Worm (Caenorhabditis elegans) whole organism, L2 larva: ENCODE results near the gene hot-6.

Source experiments
- C34F6.9 ChIP-seq: fragments of 150-350 bp; optimal IDR thresholded peaks from 2 replicates; lab custom pipeline; 2014; ENCODE audit warnings: missing biosample characterization, missing genetic modification characterization
- F13H6.1 ChIP-seq: sonication (generic microtip); optimal IDR thresholded peaks from 2 replicates; lab custom pipeline; 2016; ENCODE audit warnings: missing genetic modification characterization, missing compliant biosample characterization
- R02D3.7 ChIP-seq: fragments of 150-350 bp; optimal IDR thresholded peaks from 2 replicates; lab custom pipeline; 2014; ENCODE audit warnings: missing biosample characterization, missing genetic modification characterization
- Y55F3AM.14 ChIP-seq: fragments of 200-800 bp; sonication (Bioruptor generic); optimal IDR thresholded peaks from 2 replicates; lab custom pipeline; 2018; ENCODE audit warnings: mild to moderate bottlenecking, missing genetic modification characterization, missing compliant biosample characterization
- ZK546.5 ChIP-seq: sonication (generic microtip); optimal IDR thresholded peaks from 2 replicates; lab custom pipeline; 2017; ENCODE audit warnings: missing biosample characterization, missing genetic modification characterization
- alr-1 ChIP-seq: fragments of 150-350 bp; optimal IDR thresholded peaks from 2 replicates; lab custom pipeline; 2014; ENCODE audit warnings: missing biosample characterization, missing genetic modification characterization
- aly-2 ChIP-seq: fragments of 150-350 bp; optimal IDR thresholded peaks from 2 replicates; lab custom pipeline; 2014; ENCODE audit warnings: missing biosample characterization, missing genetic modification characterization
- ama-1 ChIP-seq: fragments of 150-350 bp; optimal IDR thresholded peaks from 2 replicates; lab custom pipeline; 2018; ENCODE audit warnings: inconsistent platforms
- blmp-1 ChIP-seq: sonication (generic microtip); optimal IDR thresholded peaks from 2 replicates; lab custom pipeline; 2017; ENCODE audit warnings: missing genetic modification characterization, mild to moderate bottlenecking, missing compliant biosample characterization, antibody characterized with exemption, moderate library complexity; ENCODE audit not compliant: insufficient read depth
- ceh-16 ChIP-seq: fragments of 150-350 bp; optimal IDR thresholded peaks from 2 replicates; lab custom pipeline; 2014; ENCODE audit warnings: missing biosample characterization, missing genetic modification characterization
- ceh-82 ChIP-seq: fragments of 150-350 bp; optimal IDR thresholded peaks from 2 replicates; lab custom pipeline; 2014; ENCODE audit warnings: missing biosample characterization, missing genetic modification characterization
- crh-2 ChIP-seq: sonication (generic microtip); optimal IDR thresholded peaks from 2 replicates; lab custom pipeline; 2017; ENCODE audit warnings: missing biosample characterization, missing genetic modification characterization
- dmd-4 ChIP-seq: sonication (generic microtip); optimal IDR thresholded peaks from 2 replicates; lab custom pipeline; 2017; ENCODE audit warnings: missing biosample characterization, missing genetic modification characterization
- egl-27 ChIP-seq: sonication (generic microtip); optimal IDR thresholded peaks from 3 replicates; lab custom pipeline; 2017; ENCODE audit warnings: missing biosample characterization, missing genetic modification reagents, missing genetic modification characterization
- elt-1 ChIP-seq: fragments of 150-350 bp; optimal IDR thresholded peaks from 2 replicates; lab custom pipeline; 2014; ENCODE audit warnings: missing biosample characterization, missing genetic modification characterization
- elt-3 ChIP-seq: sonication (generic microtip); optimal IDR thresholded peaks from 2 replicates; lab custom pipeline; 2017; ENCODE audit warnings: missing biosample characterization, missing genetic modification characterization
- fos-1 ChIP-seq: fragments of 150-350 bp; optimal IDR thresholded peaks from 2 replicates; lab custom pipeline; 2014; ENCODE audit warnings: missing biosample characterization, missing genetic modification characterization
- gmeb-1 ChIP-seq: fragments of 150-350 bp; optimal IDR thresholded peaks from 2 replicates; lab custom pipeline; 2014; ENCODE audit warnings: missing biosample characterization, missing genetic modification characterization
- lin-11 ChIP-seq: fragments of 150-350 bp; sonication (generic microtip); optimal IDR thresholded peaks from 2 replicates; lab custom pipeline; 2014; ENCODE audit warnings: missing biosample characterization, missing genetic modification characterization, inconsistent platforms, mixed read lengths
- lin-13 ChIP-seq: fragments of 150-350 bp; optimal IDR thresholded peaks from 2 replicates; lab custom pipeline; 2014; ENCODE audit warnings: missing biosample characterization, missing genetic modification reagents, missing genetic modification characterization
- lin-39 ChIP-seq: fragments of 150-350 bp; optimal IDR thresholded peaks from 2 replicates; lab custom pipeline; 2014; ENCODE audit warnings: missing biosample characterization, missing genetic modification reagents, missing genetic modification characterization
- lsy-2 ChIP-seq, 2 experiments: fragments of 150-350 bp in 1 of 2; sonication (generic microtip) in 1 of 2; optimal IDR thresholded peaks; 2 replicates each; lab custom pipeline; 2014 to 2017; ENCODE audit warnings: missing biosample characterization in 2 of 2, missing genetic modification characterization in 2 of 2
- mab-5 ChIP-seq: fragments of 150-350 bp; optimal IDR thresholded peaks from 2 replicates; lab custom pipeline; 2014; ENCODE audit warnings: missing biosample characterization, missing genetic modification characterization
- mbf-1 ChIP-seq: sonication (generic microtip); optimal IDR thresholded peaks from 2 replicates; lab custom pipeline; 2017; ENCODE audit warnings: missing biosample characterization, missing genetic modification characterization
- mdl-1 ChIP-seq, 2 experiments: fragments of 150-350 bp in 1 of 2; sonication (generic microtip) in 1 of 2; optimal IDR thresholded peaks; 2 replicates each; lab custom pipeline; 2017; ENCODE audit warnings: missing biosample characterization in 2 of 2, missing genetic modification characterization in 2 of 2
- nhr-10 ChIP-seq: sonication (generic microtip); optimal IDR thresholded peaks from 2 replicates; lab custom pipeline; 2017; ENCODE audit warnings: missing biosample characterization, missing genetic modification characterization
- nhr-11 ChIP-seq: fragments of 150-350 bp; optimal IDR thresholded peaks from 2 replicates; lab custom pipeline; 2014; ENCODE audit warnings: missing biosample characterization, missing genetic modification characterization
- nhr-12 ChIP-seq: fragments of 150-350 bp; optimal IDR thresholded peaks from 2 replicates; lab custom pipeline; 2014; ENCODE audit warnings: missing biosample characterization, missing genetic modification characterization
- nhr-129 ChIP-seq: fragments of 150-350 bp; optimal IDR thresholded peaks from 2 replicates; lab custom pipeline; 2014; ENCODE audit warnings: missing biosample characterization, missing genetic modification characterization
- nhr-21 ChIP-seq: fragments of 150-350 bp; optimal IDR thresholded peaks from 2 replicates; lab custom pipeline; 2014; ENCODE audit warnings: missing biosample characterization, missing genetic modification characterization
- nhr-23 ChIP-seq: fragments of 150-350 bp; optimal IDR thresholded peaks from 2 replicates; lab custom pipeline; 2014; ENCODE audit warnings: missing biosample characterization, missing genetic modification reagents, missing genetic modification characterization
- nhr-237 ChIP-seq: fragments of 150-350 bp; optimal IDR thresholded peaks from 2 replicates; lab custom pipeline; 2014; ENCODE audit warnings: missing biosample characterization, missing genetic modification characterization
- nhr-25 ChIP-seq: fragments of 150-350 bp; sonication (generic microtip); optimal IDR thresholded peaks from 3 replicates; lab custom pipeline; 2014; ENCODE audit warnings: missing biosample characterization, missing genetic modification characterization
- nhr-6 ChIP-seq: fragments of 150-350 bp; optimal IDR thresholded peaks from 2 replicates; lab custom pipeline; 2014; ENCODE audit warnings: missing biosample characterization, missing genetic modification characterization
- nhr-77 ChIP-seq: fragments of 150-350 bp; optimal IDR thresholded peaks from 2 replicates; lab custom pipeline; 2014; ENCODE audit warnings: missing biosample characterization, missing genetic modification characterization
- peb-1 ChIP-seq: fragments of 150-350 bp; optimal IDR thresholded peaks from 2 replicates; lab custom pipeline; 2014; ENCODE audit warnings: missing biosample characterization, missing genetic modification characterization
- sem-4 ChIP-seq: fragments of 150-350 bp; optimal IDR thresholded peaks from 2 replicates; lab custom pipeline; 2014; ENCODE audit warnings: missing biosample characterization, missing genetic modification reagents, missing genetic modification characterization
- skn-1 ChIP-seq: sonication (generic microtip); optimal IDR thresholded peaks from 2 replicates; lab custom pipeline; 2017; ENCODE audit warnings: missing biosample characterization, missing genetic modification characterization
- sma-3 ChIP-seq: sonication (generic microtip); optimal IDR thresholded peaks from 2 replicates; lab custom pipeline; 2016; ENCODE audit warnings: missing genetic modification reagents, missing genetic modification characterization, missing compliant biosample characterization
- sma-9 ChIP-seq, 2 experiments: fragments of 150-350 bp in 1 of 2; sonication (generic microtip) in 1 of 2; optimal IDR thresholded peaks; 2 replicates each; lab custom pipeline; 2014 to 2016; ENCODE audit warnings: missing genetic modification characterization in 2 of 2, mild to moderate bottlenecking in 1 of 2, missing biosample characterization in 1 of 2, missing compliant biosample characterization in 1 of 2, missing genetic modification reagents in 1 of 2, moderate library complexity in 1 of 2
- snpc-4 ChIP-seq: fragments of 150-350 bp; optimal IDR thresholded peaks from 2 replicates; lab custom pipeline; 2014; ENCODE audit warnings: missing biosample characterization, missing genetic modification characterization
- unc-39 ChIP-seq: fragments of 150-350 bp; optimal IDR thresholded peaks from 2 replicates; lab custom pipeline; 2014; ENCODE audit warnings: missing biosample characterization, missing genetic modification characterization
- unc-55 ChIP-seq: fragments of 150-350 bp; sonication (generic microtip); optimal IDR thresholded peaks from 3 replicates; lab custom pipeline; 2014; ENCODE audit warnings: missing biosample characterization, missing genetic modification reagents, missing genetic modification characterization
- unc-62 ChIP-seq: fragments of 150-350 bp; optimal IDR thresholded peaks from 2 replicates; lab custom pipeline; 2014; ENCODE audit warnings: missing biosample characterization, missing genetic modification reagents, missing genetic modification characterization
- zag-1 ChIP-seq: fragments of 150-350 bp; optimal IDR thresholded peaks from 2 replicates; lab custom pipeline; 2014; ENCODE audit warnings: missing biosample characterization, missing genetic modification characterization
- ztf-1 ChIP-seq: fragments of 200-800 bp; sonication (Bioruptor generic); conservative IDR thresholded peaks from 2 replicates; pipeline ENCODE4 v1.3.6; 2022; ENCODE audit warnings: missing genetic modification characterization, missing compliant biosample characterization
- ztf-11 ChIP-seq: sonication (generic microtip); optimal IDR thresholded peaks from 2 replicates; lab custom pipeline; 2017; ENCODE audit warnings: missing biosample characterization, missing genetic modification characterization
- ztf-4 ChIP-seq: fragments of 150-350 bp; optimal IDR thresholded peaks from 2 replicates; lab custom pipeline; 2014; ENCODE audit warnings: missing biosample characterization, missing genetic modification characterization

Gene hot-6

DNA sequence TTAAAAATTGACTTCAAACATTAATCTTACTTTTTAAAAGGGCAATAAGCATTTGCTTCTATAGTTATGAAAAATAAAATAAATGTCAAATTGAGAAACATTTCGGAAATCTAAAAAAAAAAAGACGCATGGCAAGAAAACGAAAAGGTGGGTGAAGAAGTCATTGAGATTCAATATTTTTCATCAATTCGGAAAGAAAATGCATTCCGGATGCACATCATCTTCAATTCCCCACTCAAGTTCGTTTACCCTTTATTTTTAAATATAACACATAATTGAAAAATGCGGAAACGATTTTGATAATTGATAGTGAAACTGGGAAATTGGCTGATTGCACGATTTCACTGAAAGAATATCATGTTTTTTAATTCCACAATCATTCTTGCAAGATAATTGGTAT is 20.3 kb downstream of the hot-6 start, which contains the start of gene F53B7.4:
TSS of gene F53B7.4 (minus strand) at position 101 of the 400 bp plus-strand sequence.
- TF ChIP-seq nhr-77 (tag; lab: Kevin White, UChicago) (no peak), sma-9 (GFP tag; optimal IDR thresholded peaks at IDR 0.05; lab: Kevin White, UChicago) (no peak), sma-9 (tag; optimal IDR thresholded peaks at IDR 0.05; lab: Kevin White, UChicago) (no peak), ztf-11 (tag; lab: Kevin White, UChicago) (no peak), elt-1 (tag; lab: Kevin White, UChicago) (no peak), ztf-1 (no peak), nhr-21 (no peak), unc-55 (GFP tag; lab: Kevin White, UChicago) (no peak), sma-3 (GFP tag; lab: Kevin White, UChicago) (no peak), crh-2 (tag; lab: Kevin White, UChicago) (no peak), sem-4 (no peak), ztf-4 (no peak), blmp-1 (tag; lab: Kevin White, UChicago) (no peak), nhr-6 (tag; lab: Kevin White, UChicago) (no peak), nhr-129 (tag; lab: Kevin White, UChicago) (no peak), F13H6.1 (tag; lab: Kevin White, UChicago) (no peak), nhr-25 (tag; lab: Kevin White, UChicago) (no peak), ZK546.5 (tag; lab: Kevin White, UChicago) (no peak), nhr-12 (tag; lab: Kevin White, UChicago) (no peak), lin-13 (GFP tag; lab: Kevin White, UChicago) (no peak), nhr-11 (tag; lab: Kevin White, UChicago) (no peak)

DNA sequence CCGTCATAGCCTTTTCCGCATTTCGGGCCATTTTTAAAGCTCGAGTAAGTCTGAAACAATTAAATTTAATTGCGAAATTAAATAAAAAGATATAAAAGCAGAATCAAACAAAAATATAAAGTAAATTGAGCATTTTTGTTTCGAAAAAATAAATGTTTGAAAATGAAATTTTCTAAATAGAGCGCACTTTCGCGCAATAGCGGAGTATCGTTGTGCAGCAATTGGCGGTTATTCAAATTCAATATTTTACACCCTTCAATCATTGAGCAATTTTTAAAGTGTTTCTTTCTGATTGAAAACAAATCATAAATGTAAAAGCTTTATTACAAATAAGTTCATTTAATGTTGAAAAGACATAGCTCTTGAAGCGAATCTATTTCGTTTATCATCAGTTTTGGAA is 22.1 kb downstream of the hot-6 start, which contains the start of gene isy-1:
TSS of gene isy-1 (minus strand) at position 50 of the 400 bp plus-strand sequence.
- TF ChIP-seq nhr-12 (tag; lab: Kevin White, UChicago) (no peak), nhr-77 (tag; lab: Kevin White, UChicago) (no peak), aly-2 (tag; lab: Kevin White, UChicago) (no peak), unc-39 (no peak), crh-2 (tag; lab: Kevin White, UChicago) (peak; percentile 79), ceh-16 (tag; lab: Kevin White, UChicago) (no peak), dmd-4 (tag; lab: Kevin White, UChicago) (no peak), mbf-1 (no peak), lin-39 (tag; lab: Kevin White, UChicago) (no peak), nhr-10 (tag; lab: Kevin White, UChicago) (no peak), nhr-25 (tag; lab: Kevin White, UChicago) (no peak), sem-4 (no peak), nhr-23 (tag; lab: Kevin White, UChicago) (no peak), ztf-4 (no peak), C34F6.9 (peak; percentile 95), elt-3 (tag; lab: Kevin White, UChicago) (no peak), ZK546.5 (tag; lab: Kevin White, UChicago) (peak; percentile 6), egl-27 (tag; lab: Kevin White, UChicago) (no peak), lin-13 (GFP tag; lab: Kevin White, UChicago) (peak; percentile 75), F13H6.1 (tag; lab: Kevin White, UChicago) (peak; percentile 32), peb-1 (tag; lab: Kevin White, UChicago) (no peak), mdl-1 (tag; optimal IDR thresholded peaks at IDR 0.05; lab: Kevin White, UChicago) (no peak), sma-3 (GFP tag; lab: Kevin White, UChicago) (peak; percentile 41), zag-1 (tag; lab: Kevin White, UChicago) (no peak), sma-9 (GFP tag; optimal IDR thresholded peaks at IDR 0.05; lab: Kevin White, UChicago) (peak; percentile 86), sma-9 (tag; optimal IDR thresholded peaks at IDR 0.05; lab: Kevin White, UChicago) (no peak), ztf-11 (tag; lab: Kevin White, UChicago) (no peak), ztf-1 (no peak), snpc-4 (peak; percentile 57), mab-5 (peak; percentile 52), nhr-129 (tag; lab: Kevin White, UChicago) (peak; percentile 58), ama-1 (no peak), nhr-11 (tag; lab: Kevin White, UChicago) (no peak), nhr-6 (tag; lab: Kevin White, UChicago) (no peak), ceh-82 (tag; lab: Kevin White, UChicago) (no peak), Y55F3AM.14 (GFP tag; lab: Kevin White, UChicago) (no peak), nhr-21 (peak; percentile 50), alr-1 (tag; lab: Kevin White, UChicago) (no peak), elt-1 (tag; lab: Kevin White, UChicago) (no peak), skn-1 (tag; lab: Kevin White, UChicago) (no peak), blmp-1 (tag; lab: Kevin White, UChicago) (peak; percentile 48), R02D3.7 (no peak), unc-55 (GFP tag; lab: Kevin White, UChicago) (peak; percentile 91), nhr-237 (tag; lab: Kevin White, UChicago) (no peak), unc-62 (GFP tag; lab: Kevin White, UChicago) (no peak), fos-1 (tag; lab: Kevin White, UChicago) (peak; percentile 38), lin-11 (no peak), lsy-2 (tag; optimal IDR thresholded peaks at IDR 0.05; lab: Kevin White, UChicago) (peak; percentile 18 to 86), gmeb-1 (tag; lab: Kevin White, UChicago) (peak; percentile 96)
